Fruit fly (Drosophila melanogaster) Kc167 (cell line): Measurements from ENCODE around the gene CG32267.

ENCODE experiments used
- Myc ChIP-seq: fragments of >200 bp; optimal IDR thresholded peaks from 2 replicates; lab custom pipeline; 2017; ENCODE audit warnings: missing external identifiers
- Sin3A ChIP-seq: fragments of >200 bp; optimal IDR thresholded peaks from 2 replicates; lab custom pipeline; 2018; ENCODE audit warnings: missing external identifiers
- h ChIP-seq: fragments of >200 bp; optimal IDR thresholded peaks from 3 replicates; lab custom pipeline; 2018; ENCODE audit warnings: missing external identifiers
- psq ChIP-seq: fragments of >200 bp; optimal IDR thresholded peaks from 2 replicates; lab custom pipeline; 2017; ENCODE audit warnings: missing external identifiers
- ttk ChIP-seq: sonication (Bioruptor generic); optimal IDR thresholded peaks from 2 replicates; lab custom pipeline; 2017; ENCODE audit warnings: missing external identifiers

dm6 chr3L:3454430-3454829 is 17.5 kb downstream of the CG32267 start:
- no peak for TF ChIP-seq psq (lab: Kevin White, UChicago)
- TF ChIP-seq ttk (lab: Kevin White, UChicago), result no peak
- TF ChIP-seq h, result no peak
- TF ChIP-seq Myc (lab: Kevin White, UChicago), result no peak
- TF ChIP-seq Sin3A (lab: Kevin White, UChicago), result no peak
